Fruit fly (Drosophila melanogaster) whole organism, prepupa: Measurements from ENCODE around the gene CG31650.
A peak's percentile ranks its signal among the peaks of the same experiment; 100 is the strongest.

Source experiments
- Blimp-1 ChIP-seq: fragments of 200-800 bp; sonication (Bioruptor generic); optimal IDR thresholded peaks from 3 replicates; lab custom pipeline; 2017; ENCODE audit warnings: missing biosample characterization, missing genetic modification characterization, mild to moderate bottlenecking, moderate library complexity, missing genetic modification reagents
- CG10631 ChIP-seq: fragments of 200-800 bp; sonication (Bioruptor generic); optimal IDR thresholded peaks from 2 replicates; lab custom pipeline; 2016; ENCODE audit warnings: missing biosample characterization, missing genetic modification characterization
- CG10669 ChIP-seq: fragments of 200-800 bp; sonication (Bioruptor generic); optimal IDR thresholded peaks from 3 replicates; lab custom pipeline; 2018; ENCODE audit warnings: missing biosample characterization, mild to moderate bottlenecking, missing genetic modification characterization, moderate library complexity
- CG11902 ChIP-seq: fragments of 200-800 bp; sonication (Bioruptor generic); optimal IDR thresholded peaks from 3 replicates; lab custom pipeline; 2016; ENCODE audit warnings: missing biosample characterization, missing genetic modification characterization
- CG15336 ChIP-seq: fragments of 200-800 bp; sonication (Bioruptor generic); IDR thresholded peaks from 2 replicates; pipeline ENCODE4 v1.3.6; 2022; ENCODE audit warnings: missing biosample characterization, missing genetic modification characterization
- CG31627 ChIP-seq: fragments of 200-800 bp; sonication (Bioruptor generic); optimal IDR thresholded peaks from 3 replicates; lab custom pipeline; 2016; ENCODE audit warnings: missing biosample characterization, missing genetic modification characterization
- CG34406 ChIP-seq: fragments of 200-800 bp; sonication (Bioruptor generic); optimal IDR thresholded peaks from 3 replicates; lab custom pipeline; 2016; ENCODE audit warnings: missing biosample characterization, missing genetic modification characterization
- CG3919 ChIP-seq: fragments of 200-800 bp; sonication (Bioruptor generic); optimal IDR thresholded peaks from 3 replicates; lab custom pipeline; 2016; ENCODE audit warnings: missing biosample characterization, missing genetic modification characterization
- CG4318 ChIP-seq: fragments of 200-800 bp; sonication (Bioruptor generic); optimal IDR thresholded peaks from 3 replicates; lab custom pipeline; 2017; ENCODE audit warnings: missing biosample characterization, mild to moderate bottlenecking, missing genetic modification characterization
- CG6163 ChIP-seq: fragments of 200-800 bp; sonication (Bioruptor generic); IDR thresholded peaks from 3 replicates; pipeline ENCODE4 v1.3.6; 2022; ENCODE audit warnings: missing biosample characterization, missing genetic modification characterization
- CG6276 ChIP-seq: fragments of 200-800 bp; sonication (Bioruptor generic); optimal IDR thresholded peaks from 2 replicates; lab custom pipeline; 2017; ENCODE audit warnings: missing biosample characterization, mild to moderate bottlenecking, missing genetic modification characterization
- CG6792 ChIP-seq: fragments of 200-800 bp; sonication (Bioruptor generic); optimal IDR thresholded peaks from 3 replicates; lab custom pipeline; 2016; ENCODE audit warnings: missing biosample characterization, missing genetic modification characterization
- CG6808 ChIP-seq: fragments of 200-800 bp; sonication (Bioruptor generic); optimal IDR thresholded peaks from 3 replicates; lab custom pipeline; 2017; ENCODE audit warnings: missing biosample characterization, missing genetic modification characterization, mild to moderate bottlenecking, moderate library complexity, missing genetic modification reagents
- CG6854 ChIP-seq: fragments of 200-800 bp; sonication (Bioruptor generic); optimal IDR thresholded peaks from 2 replicates; lab custom pipeline; 2017; ENCODE audit warnings: missing biosample characterization, mild to moderate bottlenecking, missing genetic modification characterization
- CG8119 ChIP-seq: fragments of 200-800 bp; sonication (Bioruptor generic); IDR thresholded peaks from 3 replicates; pipeline ENCODE4 v1.3.6; 2022; ENCODE audit warnings: missing biosample characterization, missing genetic modification characterization
- CG8319 ChIP-seq: fragments of 200-800 bp; sonication (Bioruptor generic); optimal IDR thresholded peaks from 3 replicates; lab custom pipeline; 2016; ENCODE audit warnings: missing biosample characterization, missing genetic modification characterization
- CG9139 ChIP-seq: fragments of 200-800 bp; sonication (Bioruptor generic); optimal IDR thresholded peaks from 3 replicates; lab custom pipeline; 2017; ENCODE audit warnings: missing biosample characterization, mild to moderate bottlenecking, missing genetic modification characterization
- Eip75B ChIP-seq: fragments of 200-800 bp; sonication (Bioruptor generic); optimal IDR thresholded peaks from 3 replicates; lab custom pipeline; 2016; ENCODE audit warnings: missing biosample characterization, missing genetic modification characterization
- Eip78C ChIP-seq: fragments of 200-800 bp; sonication (Bioruptor generic); peaks from one replicate; lab custom pipeline; 2016; ENCODE audit warnings: missing biosample characterization, missing genetic modification characterization
- Ets21C ChIP-seq: fragments of 200-800 bp; sonication (Bioruptor generic); optimal IDR thresholded peaks from 3 replicates; lab custom pipeline; 2016; ENCODE audit warnings: missing biosample characterization, missing genetic modification characterization
- Hr39 ChIP-seq: fragments of 200-800 bp; sonication (Bioruptor generic); optimal IDR thresholded peaks from 2 replicates; lab custom pipeline; 2016; ENCODE audit warnings: missing biosample characterization, missing genetic modification characterization
- Hr4 ChIP-seq: fragments of 200-800 bp; sonication (Bioruptor generic); optimal IDR thresholded peaks from 3 replicates; lab custom pipeline; 2016; ENCODE audit warnings: missing biosample characterization, missing genetic modification characterization
- Lpt ChIP-seq: fragments of 200-800 bp; sonication (Bioruptor generic); optimal IDR thresholded peaks from 3 replicates; lab custom pipeline; 2016; ENCODE audit warnings: missing biosample characterization, missing genetic modification characterization
- OdsH ChIP-seq: fragments of 200-800 bp; sonication (Bioruptor generic); optimal IDR thresholded peaks from 3 replicates; lab custom pipeline; 2016; ENCODE audit warnings: missing biosample characterization, missing genetic modification characterization
- Sox14 ChIP-seq: fragments of 200-800 bp; sonication (Bioruptor generic); optimal IDR thresholded peaks from 3 replicates; lab custom pipeline; 2016; ENCODE audit warnings: missing biosample characterization, missing genetic modification characterization
- Sox15 ChIP-seq: fragments of 200-800 bp; sonication (Bioruptor generic); optimal IDR thresholded peaks from 3 replicates; lab custom pipeline; 2016; ENCODE audit warnings: missing biosample characterization, missing genetic modification characterization
- cyc ChIP-seq: fragments of 200-800 bp; sonication (Bioruptor generic); optimal IDR thresholded peaks from 3 replicates; lab custom pipeline; 2016; ENCODE audit warnings: missing biosample characterization, missing genetic modification characterization
- dac ChIP-seq: fragments of 200-800 bp; sonication (Bioruptor generic); optimal IDR thresholded peaks from 2 replicates; lab custom pipeline; 2017; ENCODE audit warnings: missing biosample characterization, mild to moderate bottlenecking, missing genetic modification characterization
- dsx ChIP-seq: fragments of 200-800 bp; optimal IDR thresholded peaks from 3 replicates; lab custom pipeline; 2019; ENCODE audit warnings: missing biosample characterization, mild to moderate bottlenecking, missing genetic modification characterization, moderate library complexity; ENCODE audit not compliant: poor library complexity, severe bottlenecking
- eg ChIP-seq: fragments of 200-800 bp; sonication (Bioruptor generic); IDR thresholded peaks from 3 replicates; pipeline ENCODE4 v1.3.6; 2022; ENCODE audit warnings: missing biosample characterization, missing genetic modification characterization
- esn ChIP-seq: fragments of 200-800 bp; sonication (Bioruptor generic); optimal IDR thresholded peaks from 2 replicates; lab custom pipeline; 2016; ENCODE audit warnings: missing biosample characterization, mild to moderate bottlenecking, missing genetic modification characterization, moderate library complexity
- fkh ChIP-seq: fragments of 200-800 bp; sonication (Bioruptor generic); optimal IDR thresholded peaks from 3 replicates; lab custom pipeline; 2017; ENCODE audit warnings: missing biosample characterization, mild to moderate bottlenecking, missing genetic modification characterization, moderate library complexity
- lz ChIP-seq: fragments of 200-800 bp; sonication (Bioruptor generic); optimal IDR thresholded peaks from 3 replicates; lab custom pipeline; 2016; ENCODE audit warnings: missing biosample characterization, missing genetic modification characterization
- ss ChIP-seq, 2 experiments: fragments of 200-800 bp; sonication (Bioruptor generic); optimal IDR thresholded peaks; 2 replicates in 1 of 2; 3 replicates in 1 of 2; lab custom pipeline; 2017 to 2018; ENCODE audit warnings: mild to moderate bottlenecking in 2 of 2, missing biosample characterization in 2 of 2, missing genetic modification characterization in 2 of 2, moderate library complexity in 1 of 2
- svp ChIP-seq: fragments of 200-800 bp; sonication (Bioruptor generic); peaks from one replicate; lab custom pipeline; 2016; ENCODE audit warnings: missing biosample characterization, missing genetic modification characterization
- topi ChIP-seq: fragments of 200-800 bp; sonication (Bioruptor generic); optimal IDR thresholded peaks from 3 replicates; lab custom pipeline; 2016; ENCODE audit warnings: missing biosample characterization, missing genetic modification characterization
- vri ChIP-seq: fragments of 200-800 bp; sonication (Bioruptor generic); optimal IDR thresholded peaks from 3 replicates; lab custom pipeline; 2016; ENCODE audit warnings: missing biosample characterization, mild to moderate bottlenecking, missing genetic modification characterization

The CG31650 gene

DNA sequence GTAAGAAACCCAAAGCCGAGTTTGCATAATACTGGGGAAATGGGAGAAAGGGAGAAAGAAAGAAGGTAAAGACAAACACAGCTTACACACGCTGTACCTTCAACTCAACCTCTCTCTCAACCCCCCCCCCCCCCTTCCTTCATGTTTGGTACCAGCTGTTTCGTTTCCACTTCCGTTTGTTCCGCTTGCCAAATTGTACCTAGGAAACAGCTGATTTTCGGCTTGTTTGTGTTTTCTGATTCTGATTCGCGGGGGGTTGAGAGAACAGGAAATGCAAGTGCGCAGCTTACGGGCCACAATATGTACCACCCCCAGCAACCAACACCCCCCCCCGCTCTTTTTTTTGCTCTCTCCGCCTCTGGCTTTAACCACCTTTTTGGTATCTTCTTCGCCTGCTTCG lies 19.4 kb upstream of the CG31650 start:
- TF ChIP-seq Ets21C (GFP tag; lab: Kevin White, UChicago): no peak
- TF ChIP-seq CG6854 (GFP tag; lab: Kevin White, UChicago): peak; percentile 20
- TF ChIP-seq CG8319: no peak
- no peak for TF ChIP-seq CG11902 (GFP tag; lab: Kevin White, UChicago)
- no peak for TF ChIP-seq eg
- TF ChIP-seq CG6808 (GFP tag; lab: Kevin White, UChicago): no peak
- TF ChIP-seq CG6276 (GFP tag; lab: Kevin White, UChicago): peak; percentile 80
- no peak for TF ChIP-seq vri (GFP tag; lab: Kevin White, UChicago)
- TF ChIP-seq CG8119 (GFP tag; lab: Robert Waterston, UW): no peak
- TF ChIP-seq CG6792 (GFP tag; lab: Kevin White, UChicago): no peak
- TF ChIP-seq ss (GFP tag; optimal IDR thresholded peaks at IDR 0.05; lab: Kevin White, UChicago): no peak
- no peak for TF ChIP-seq Eip78C (GFP tag; lab: Kevin White, UChicago)
- TF ChIP-seq svp (GFP tag; lab: Kevin White, UChicago): no peak
- no peak for TF ChIP-seq esn

DNA sequence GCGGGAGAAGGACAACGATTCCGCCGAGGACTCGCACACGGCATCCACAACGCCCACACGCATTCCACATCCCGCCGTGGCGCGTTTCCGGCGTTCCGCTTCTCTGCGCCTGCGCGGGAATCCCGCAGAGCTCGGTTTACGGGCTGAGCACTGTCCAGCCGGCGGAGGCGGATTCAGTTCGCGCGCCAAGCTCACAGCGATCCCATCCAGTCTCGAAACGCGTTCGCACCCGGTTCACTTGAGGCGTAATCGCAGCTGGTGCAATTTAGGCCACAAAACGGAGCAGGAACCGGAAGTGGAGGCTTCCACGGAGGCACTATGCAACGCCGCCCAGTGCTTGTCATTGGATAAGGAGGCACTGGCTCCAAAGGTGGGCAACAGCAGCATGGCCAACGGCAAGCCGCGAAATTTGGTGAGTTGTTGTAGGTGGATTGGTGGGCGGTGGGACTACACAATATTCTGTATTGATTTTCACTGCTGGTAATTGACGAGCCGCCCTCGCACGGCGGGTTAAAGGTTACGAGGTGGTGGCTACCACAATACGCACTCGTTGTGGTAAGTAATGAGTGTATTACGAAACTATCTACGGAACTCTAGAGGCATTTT lies 18.4 kb upstream of the CG31650 start:
- TF ChIP-seq lz (GFP tag; lab: Kevin White, UChicago) (no peak), OdsH (GFP tag; lab: Kevin White, UChicago) (no peak), dac (GFP tag; lab: Kevin White, UChicago) (no peak), Blimp-1 (GFP tag; lab: Kevin White, UChicago) (no peak), CG34406 (GFP tag; lab: Kevin White, UChicago) (no peak), CG9139 (GFP tag; lab: Kevin White, UChicago) (no peak), Lpt (GFP tag; lab: Kevin White, UChicago) (no peak), CG10631 (GFP tag; lab: Kevin White, UChicago) (no peak), Hr4 (no peak), svp (GFP tag; lab: Kevin White, UChicago) (no peak)

DNA sequence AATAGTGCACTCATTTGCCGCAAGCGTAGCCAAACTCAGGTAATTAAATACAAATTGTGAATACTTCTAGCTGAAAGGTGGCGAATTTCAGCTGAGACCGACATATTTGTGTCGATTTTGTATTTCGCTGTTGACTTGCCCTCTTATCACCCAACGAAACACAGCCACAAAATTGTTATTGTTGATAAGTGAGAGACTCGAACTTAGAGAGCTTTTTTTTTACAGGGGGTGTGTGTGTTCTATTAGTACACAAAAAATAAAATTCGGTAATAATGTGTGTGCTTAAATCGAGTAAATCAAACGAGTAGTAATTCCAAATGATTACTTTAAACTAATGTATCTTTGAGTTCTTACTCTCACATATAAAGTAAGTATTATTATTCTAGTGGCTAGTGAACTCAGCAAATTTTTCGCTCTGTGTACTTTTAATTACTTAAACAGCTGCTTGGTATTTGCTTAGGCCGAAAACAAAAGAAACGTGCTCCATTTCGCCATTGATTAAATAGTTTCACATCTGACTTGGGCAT lies 16.5 kb upstream of the CG31650 start:
- TF ChIP-seq CG3919 (no peak), vri (GFP tag; lab: Kevin White, UChicago) (peak; percentile 76), CG6792 (GFP tag; lab: Kevin White, UChicago) (peak; percentile 13), lz (GFP tag; lab: Kevin White, UChicago) (peak; percentile 54), topi (peak; percentile 35), esn (peak; percentile 73), CG31627 (GFP tag; lab: Kevin White, UChicago) (peak; percentile 41), Sox15 (GFP tag; lab: Kevin White, UChicago) (no peak), Hr39 (GFP tag; lab: Kevin White, UChicago) (peak; percentile 44), CG4318 (GFP tag; lab: Kevin White, UChicago) (no peak), fkh (GFP tag; lab: Kevin White, UChicago) (peak; percentile 87), svp (GFP tag; lab: Kevin White, UChicago) (peak; percentile 74), Eip75B (GFP tag; lab: Kevin White, UChicago) (peak; percentile 16), Sox14 (peak; percentile 11), CG15336 (0 out of 2 replicates have a peak, but pooled peaks have one; percentile 21), cyc (GFP tag; lab: Kevin White, UChicago) (peak; percentile 5), CG6163 (GFP tag; lab: Robert Waterston, UW) (peak; percentile 46; the same call in 1 of the 3 replicates), eg (peak; percentile 49; the same call in 1 of the 3 replicates), CG6808 (GFP tag; lab: Kevin White, UChicago) (no peak), dsx (GFP tag; lab: Kevin White, UChicago) (no peak), Hr4 (peak; percentile 14), Eip78C (GFP tag; lab: Kevin White, UChicago) (peak; percentile 58), CG10669 (no peak)
